Worm (Caenorhabditis elegans) whole organism, young adult: Measurements from ENCODE around the gene F55C9.11.

Source experiments
- B0261.1 ChIP-seq: sonication (generic microtip); optimal IDR thresholded peaks from 2 replicates; lab custom pipeline; 2016; ENCODE audit warnings: mild to moderate bottlenecking, missing genetic modification characterization, moderate library complexity, missing compliant biosample characterization
- D2030.7 ChIP-seq: fragments of 200-800 bp; sonication (Bioruptor generic); IDR thresholded peaks from 2 replicates; pipeline ENCODE4 v1.3.6; 2022; ENCODE audit warnings: missing genetic modification reagents, missing genetic modification characterization, missing compliant biosample characterization
- K12H6.12 ChIP-seq: fragments of 200-800 bp; sonication (Bioruptor generic); optimal IDR thresholded peaks from 2 replicates; lab custom pipeline; 2018; ENCODE audit warnings: mild to moderate bottlenecking, missing genetic modification characterization, missing compliant biosample characterization
- attf-3 ChIP-seq: fragments of 200-800 bp; sonication (Bioruptor generic); conservative IDR thresholded peaks from 2 replicates; pipeline ENCODE4 v1.3.6; 2022; ENCODE audit warnings: missing genetic modification reagents, missing genetic modification characterization, missing compliant biosample characterization
- gei-17 ChIP-seq: fragments of 200-800 bp; sonication (Bioruptor generic); optimal IDR thresholded peaks from 2 replicates; lab custom pipeline; 2018; ENCODE audit warnings: mild to moderate bottlenecking, missing genetic modification characterization, missing compliant biosample characterization
- lsy-27 ChIP-seq: sonication (generic microtip); optimal IDR thresholded peaks from 2 replicates; lab custom pipeline; 2017; ENCODE audit warnings: missing genetic modification characterization, mild to moderate bottlenecking, missing compliant biosample characterization, antibody characterized with exemption, missing genotype, borderline replicate concordance; ENCODE audit not compliant: insufficient read depth
- nfya-1 ChIP-seq: sonication (generic microtip); optimal IDR thresholded peaks from 2 replicates; lab custom pipeline; 2017; ENCODE audit warnings: antibody characterized with exemption, missing compliant biosample characterization, missing genetic modification characterization, borderline replicate concordance; ENCODE audit not compliant: insufficient read depth
- sdz-38 ChIP-seq: sonication (generic microtip); optimal IDR thresholded peaks from 2 replicates; lab custom pipeline; 2016; ENCODE audit warnings: missing genotype, missing genetic modification characterization, missing compliant biosample characterization
- sea-2 ChIP-seq: fragments of 200-800 bp; sonication (Bioruptor generic); IDR thresholded peaks from 2 replicates; pipeline ENCODE4 v1.3.6; 2022; ENCODE audit warnings: missing genetic modification characterization, missing compliant biosample characterization
- unc-62 ChIP-seq: fragments of 150-350 bp; optimal IDR thresholded peaks from 2 replicates; lab custom pipeline; 2014; ENCODE audit warnings: missing biosample characterization, missing genetic modification reagents, missing genetic modification characterization
- zim-3 ChIP-seq: sonication (generic microtip); optimal IDR thresholded peaks from 2 replicates; lab custom pipeline; 2017; ENCODE audit warnings: mild to moderate bottlenecking, missing genetic modification characterization, moderate library complexity, missing compliant biosample characterization

ce11 chrV:19299262-19299661, 10.2 kb downstream of the F55C9.11 start, which contains the start of gene F55C9.14:
- TF ChIP-seq unc-62 (GFP tag; lab: Kevin White, UChicago) (no peak), zim-3 (tag; lab: Kevin White, UChicago) (no peak), attf-3 (no peak), gei-17 (GFP tag; lab: Kevin White, UChicago) (no peak), lsy-27 (tag; lab: Kevin White, UChicago) (no peak), nfya-1 (no peak), D2030.7 (no peak), sea-2 (no peak), K12H6.12 (no peak), B0261.1 (tag; lab: Kevin White, UChicago) (no peak), sdz-38 (no peak)
